Fruit fly (Drosophila melanogaster) whole organism, wandering third instar larva: ENCODE data around the gene CG14210.

Experiments
- CG9705 ChIP-seq: fragments of 200-800 bp; sonication (Bioruptor generic); optimal IDR thresholded peaks from 2 replicates; lab custom pipeline; 2018; ENCODE audit warnings: missing biosample characterization, mild to moderate bottlenecking, missing genetic modification characterization
- CrebA ChIP-seq: fragments of 200-800 bp; sonication (Bioruptor generic); optimal IDR thresholded peaks from 2 replicates; lab custom pipeline; 2016; ENCODE audit warnings: missing biosample characterization, mild to moderate bottlenecking, missing genetic modification characterization, borderline replicate concordance
- Dfd ChIP-seq: fragments of >200 bp; optimal IDR thresholded peaks from 2 replicates; lab custom pipeline; 2017; ENCODE audit warnings: missing biosample characterization, missing genetic modification characterization
- Dif ChIP-seq: fragments of 200-275, 200-300 bp; sonication (Bioruptor generic); optimal IDR thresholded peaks from 2 replicates; lab custom pipeline; 2018; ENCODE audit warnings: missing biosample characterization, missing genetic modification characterization; ENCODE audit not compliant: partially characterized antibody
- GATAd ChIP-seq: sonication (Bioruptor generic); optimal IDR thresholded peaks from 2 replicates; lab custom pipeline; 2016; ENCODE audit warnings: missing biosample characterization, missing genetic modification characterization
- Hr78 ChIP-seq: fragments of >200 bp; optimal IDR thresholded peaks from 2 replicates; lab custom pipeline; 2017; ENCODE audit warnings: missing biosample characterization, missing genetic modification characterization
- Hr83 ChIP-seq: fragments of 200-300 bp; sonication (Bioruptor generic); optimal IDR thresholded peaks from 2 replicates; lab custom pipeline; 2016; ENCODE audit warnings: missing biosample characterization, mild to moderate bottlenecking, missing genetic modification characterization, moderate library complexity; ENCODE audit not compliant: poor library complexity, severe bottlenecking
- Jra ChIP-seq: sonication (Bioruptor generic); optimal IDR thresholded peaks from 2 replicates; lab custom pipeline; 2016; ENCODE audit warnings: missing biosample characterization, missing genetic modification characterization
- Mio ChIP-seq: sonication (Bioruptor generic); optimal IDR thresholded peaks from 2 replicates; lab custom pipeline; 2016; ENCODE audit warnings: missing biosample characterization, missing genetic modification characterization
- Myc ChIP-seq: fragments of >200 bp; optimal IDR thresholded peaks from 2 replicates; lab custom pipeline; 2017
- N ChIP-seq: fragments of >200 bp; optimal IDR thresholded peaks from 2 replicates; lab custom pipeline; 2018; ENCODE audit warnings: missing biosample characterization, missing external identifiers, missing genetic modification characterization
- Rel ChIP-seq, 2 experiments: fragments of 200-800 bp; sonication (Bioruptor generic) in 1 of 2; optimal IDR thresholded peaks; 2 replicates in 1 of 2; 3 replicates in 1 of 2; lab custom pipeline; 2016 to 2019; ENCODE audit warnings: mild to moderate bottlenecking in 2 of 2, missing biosample characterization in 2 of 2, missing genetic modification characterization in 2 of 2, moderate library complexity in 1 of 2
- Sp1 ChIP-seq: fragments of 200-800 bp; sonication (Bioruptor generic); optimal IDR thresholded peaks from 3 replicates; lab custom pipeline; 2019; ENCODE audit warnings: missing biosample characterization, mild to moderate bottlenecking, missing genetic modification characterization, moderate library complexity
- Vsx2 ChIP-seq: fragments of 200-300, 225-300 bp; sonication (Bioruptor generic); optimal IDR thresholded peaks from 2 replicates; lab custom pipeline; 2018; ENCODE audit warnings: missing biosample characterization, missing genetic modification characterization; ENCODE audit not compliant: partially characterized antibody
- br ChIP-seq: fragments of 200-800 bp; sonication (Bioruptor generic); optimal IDR thresholded peaks from 2 replicates; lab custom pipeline; 2016; ENCODE audit warnings: missing biosample characterization, missing genetic modification characterization
- brk ChIP-seq: fragments of 200-800 bp; sonication (Bioruptor generic); optimal IDR thresholded peaks from 2 replicates; lab custom pipeline; 2016; ENCODE audit warnings: missing biosample characterization, mild to moderate bottlenecking, missing genetic modification characterization
- dl ChIP-seq, 2 experiments: fragments of 175-275, 200-275 bp in 1 of 2; fragments of 200-275 bp in 1 of 2; sonication (Bioruptor generic); optimal IDR thresholded peaks; lab custom pipeline; 2018; ENCODE audit warnings: mild to moderate bottlenecking in 2 of 2, missing biosample characterization in 2 of 2, missing genetic modification characterization in 2 of 2, moderate library complexity in 2 of 2; ENCODE audit not compliant: partially characterized antibody in 2 of 2, insufficient read depth in 1 of 2
- dmrt93B ChIP-seq: fragments of 200-800 bp; sonication (Bioruptor generic); optimal IDR thresholded peaks from 2 replicates; lab custom pipeline; 2018; ENCODE audit warnings: missing biosample characterization, mild to moderate bottlenecking, missing genetic modification characterization
- ey ChIP-seq: fragments of 200-800 bp; sonication (Bioruptor generic); optimal IDR thresholded peaks from 2 replicates; lab custom pipeline; 2016; ENCODE audit warnings: missing biosample characterization, missing genetic modification characterization
- foxo ChIP-seq, 2 experiments: fragments of 200-800 bp; sonication (Bioruptor generic); optimal IDR thresholded peaks; 2 replicates in 1 of 2; 3 replicates in 1 of 2; lab custom pipeline; 2016 to 2017; ENCODE audit warnings: missing biosample characterization in 2 of 2, missing genetic modification characterization in 2 of 2
- fru ChIP-seq: fragments of 200-800 bp; sonication (Bioruptor generic); optimal IDR thresholded peaks from 3 replicates; lab custom pipeline; 2016; ENCODE audit warnings: missing biosample characterization, mild to moderate bottlenecking, missing genetic modification characterization
- h ChIP-seq: fragments of 200-800 bp; sonication (Bioruptor generic); optimal IDR thresholded peaks from 3 replicates; lab custom pipeline; 2016; ENCODE audit warnings: missing biosample characterization, mild to moderate bottlenecking, missing genetic modification characterization
- jim ChIP-seq: fragments of 175-275, 200-325 bp; sonication (Bioruptor generic); optimal IDR thresholded peaks from 2 replicates; lab custom pipeline; 2016; ENCODE audit warnings: missing biosample characterization, mild to moderate bottlenecking, missing genetic modification characterization
- lola ChIP-seq: fragments of >200 bp; optimal IDR thresholded peaks from 2 replicates; lab custom pipeline; 2017; ENCODE audit warnings: missing biosample characterization, missing genetic modification characterization
- pan ChIP-seq: fragments of >200 bp; optimal IDR thresholded peaks from 2 replicates; lab custom pipeline; 2017
- psq ChIP-seq: fragments of 200-800 bp; sonication (Bioruptor generic); optimal IDR thresholded peaks from 3 replicates; lab custom pipeline; 2017; ENCODE audit warnings: missing biosample characterization, mild to moderate bottlenecking, missing genetic modification characterization, moderate library complexity
- rgr ChIP-seq: fragments of 200-800 bp; sonication (Bioruptor generic); optimal IDR thresholded peaks from 3 replicates; lab custom pipeline; 2016; ENCODE audit warnings: missing biosample characterization, mild to moderate bottlenecking, missing genetic modification characterization
- tai ChIP-seq: sonication (Bioruptor generic); optimal IDR thresholded peaks from 2 replicates; lab custom pipeline; 2016; ENCODE audit warnings: missing biosample characterization, missing genetic modification characterization
- usp ChIP-seq: fragments of >200 bp; optimal IDR thresholded peaks from 2 replicates; lab custom pipeline; 2017; ENCODE audit warnings: missing biosample characterization, missing genetic modification characterization
- woc ChIP-seq: sonication (Bioruptor generic); optimal IDR thresholded peaks from 2 replicates; lab custom pipeline; 2016; ENCODE audit warnings: missing biosample characterization, mild to moderate bottlenecking, missing genetic modification characterization

Gene CG14210

dm6 chrX:19579648-19580301, 36.2 kb upstream of the CG14210 start, which contains the start of gene Tao:
Tao (minus strand) TSS chrX:19579800.
- TF ChIP-seq Dif (no peak), woc (peak; percentile 11), h (GFP tag; lab: Kevin White, UChicago) (peak; percentile 29)

- TF ChIP-seq foxo (GFP tag; optimal IDR thresholded peaks at IDR 0.05; lab: Kevin White, UChicago) (no peak), CG9705 (GFP tag; lab: Kevin White, UChicago) (no peak), pan (no peak), fru (GFP tag; lab: Kevin White, UChicago) (no peak), usp (GFP tag; lab: Kevin White, UChicago) (no peak), jim (GFP tag; lab: Kevin White, UChicago) (no peak), br (no peak), Hr83 (no peak), Dif (no peak), Sp1 (GFP tag; lab: Kevin White, UChicago) (no peak), GATAd (no peak), rgr (GFP tag; lab: Kevin White, UChicago) (no peak), ey (GFP tag; lab: Kevin White, UChicago) (no peak), N (no peak), Dfd (no peak), CrebA (GFP tag; lab: Kevin White, UChicago) (no peak)
- TF ChIP-seq, all 38 proteins: peak for 0
Observed at dm6 chrX:19581881-19582280, 34.1 kb upstream of the CG14210 start, which contains the start of gene CG14218. CG14218 (minus strand) TSS chrX:19581981.

dm6 chrX:19582732-19583131, 33.3 kb upstream of the CG14210 start:
- TF ChIP-seq rgr (GFP tag; lab: Kevin White, UChicago) (no peak), Rel (GFP tag; optimal IDR thresholded peaks at IDR 0.05; lab: Kevin White, UChicago) (no peak), Rel (tag; optimal IDR thresholded peaks at IDR 0.05; lab: Kevin White, UChicago) (no peak), CG9705 (GFP tag; lab: Kevin White, UChicago) (no peak), tai (no peak), usp (GFP tag; lab: Kevin White, UChicago) (no peak), dl (GFP tag; optimal IDR thresholded peaks at IDR 0.05; lab: Kevin White, UChicago; ENCODE audit: insufficient read depth in 1 of 2, partially characterized antibody in 2 of 2) (no peak), GATAd (no peak), Dif (no peak), dmrt93B (GFP tag; lab: Kevin White, UChicago) (no peak), ey (GFP tag; lab: Kevin White, UChicago) (no peak), brk (no peak), br (no peak), Hr78 (no peak)

dm6 chrX:19583317-19583716, 32.7 kb upstream of the CG14210 start, which contains the start of gene CG14204:
CG14204 (plus strand) TSS chrX:19583617.
- TF ChIP-seq Myc (lab: Kevin White, UChicago) (no peak), N (no peak), Sp1 (GFP tag; lab: Kevin White, UChicago) (no peak), psq (GFP tag; lab: Kevin White, UChicago) (no peak), Vsx2 (GFP tag; lab: Kevin White, UChicago) (no peak), Dfd (no peak), lola (GFP tag; lab: Kevin White, UChicago) (no peak), Hr83 (no peak), rgr (GFP tag; lab: Kevin White, UChicago) (no peak), ey (GFP tag; lab: Kevin White, UChicago) (no peak), brk (no peak), Jra (GFP tag; lab: Kevin White, UChicago) (no peak), Dif (no peak)

dm6 chrX:19585142-19585541, 30.9 kb upstream of the CG14210 start:
- TF ChIP-seq Jra (GFP tag; lab: Kevin White, UChicago): no peak
- TF ChIP-seq Mio (GFP tag; lab: Kevin White, UChicago): no peak
- no peak for TF ChIP-seq fru (GFP tag; lab: Kevin White, UChicago)
- TF ChIP-seq ey (GFP tag; lab: Kevin White, UChicago): no peak
- TF ChIP-seq rgr (GFP tag; lab: Kevin White, UChicago): no peak
- TF ChIP-seq pan: no peak
- TF ChIP-seq Dif: no peak
- no peak for TF ChIP-seq lola (GFP tag; lab: Kevin White, UChicago)
- no peak for TF ChIP-seq Hr83
